Fruit fly (Drosophila melanogaster): ENCODE data around the gene CG4259.

Gene CG4259

DNA sequence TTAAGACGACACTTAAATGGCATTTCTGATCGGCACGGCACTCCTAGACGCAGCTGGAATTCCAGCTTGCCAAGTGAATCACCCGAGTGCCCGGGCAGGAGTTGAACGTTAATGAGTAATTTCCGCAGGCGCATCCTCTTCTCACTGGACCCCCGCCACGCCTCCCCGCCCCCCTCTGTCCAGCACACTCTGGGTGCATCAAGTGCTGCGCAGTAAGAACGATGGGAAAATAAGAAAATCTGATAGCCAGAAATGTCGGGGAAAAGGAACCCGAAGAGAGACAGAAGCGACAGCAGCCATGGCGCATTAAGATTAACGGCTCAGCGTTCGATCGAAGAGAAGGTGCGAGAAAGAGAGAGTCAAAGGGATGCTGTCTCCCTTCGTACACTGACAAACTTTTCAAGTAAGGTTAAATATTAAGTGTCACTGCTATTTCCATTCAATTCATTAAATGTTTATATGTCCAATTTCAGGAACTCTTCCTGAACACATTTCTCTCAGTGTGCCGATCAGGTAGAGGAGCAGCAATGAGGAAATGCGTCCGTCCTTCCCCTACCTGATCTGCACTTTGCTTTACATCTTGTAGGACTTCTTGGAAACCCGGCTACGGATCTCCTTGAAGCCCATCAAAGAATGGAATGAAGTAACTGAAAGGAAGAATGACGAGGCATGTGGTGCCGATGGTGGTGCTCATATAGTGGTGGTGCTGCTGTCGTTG, 35.6 kb upstream of the CG4259 start (continued):
- no peak for TF ChIP-seq wor (GFP tag; IDR thresholded peaks at IDR 0.05)
- TF ChIP-seq esg (GFP tag; conservative IDR thresholded peaks at IDR 0.05): no peak
- TF ChIP-seq pzg (GFP tag; optimal IDR thresholded peaks at IDR 0.05): no peak
- TF ChIP-seq kni (GFP tag; optimal IDR thresholded peaks at IDR 0.05): peak; percentile 94
- TF ChIP-seq NC2α (GFP tag; optimal IDR thresholded peaks at IDR 0.05): peak; percentile 72
- peak; percentile 13 for TF ChIP-seq disco-r (GFP tag; optimal IDR thresholded peaks at IDR 0.05)
- peak in 1 of 2 experiments; percentile 32 for TF ChIP-seq insv (GFP tag; optimal IDR thresholded peaks at IDR 0.05)
- no peak for TF ChIP-seq CG10565 (GFP tag; optimal IDR thresholded peaks at IDR 0.05)
- 0 out of 2 replicates have a peak, but pooled peaks have one; percentile 9 for TF ChIP-seq CG14014 (GFP tag; IDR thresholded peaks at IDR 0.05)
- peak; percentile 75 for TF ChIP-seq CG16863 (GFP tag; optimal IDR thresholded peaks at IDR 0.05)
- TF ChIP-seq CG4617 (GFP tag; optimal IDR thresholded peaks at IDR 0.05; ENCODE audit: borderline replicate concordance): peak; percentile 5
- TF ChIP-seq caup (GFP tag; optimal IDR thresholded peaks at IDR 0.05; ENCODE audit: severe bottlenecking): no peak
- TF ChIP-seq kah (GFP tag; optimal IDR thresholded peaks at IDR 0.05): no peak
- no peak for TF ChIP-seq bowl (GFP tag; IDR thresholded peaks at IDR 0.05)
- no peak for TF ChIP-seq CG18011 (GFP tag; optimal IDR thresholded peaks at IDR 0.05)
- peak; percentile 32 for TF ChIP-seq tio (GFP tag; optimal IDR thresholded peaks at IDR 0.05)
- TF ChIP-seq CG14965 (GFP tag; optimal IDR thresholded peaks at IDR 0.05; ENCODE audit: borderline replicate concordance): no peak
- TF ChIP-seq CG32532 (GFP tag; IDR thresholded peaks at IDR 0.05): peak; percentile 31; the same call in 1 of the 2 replicates
- peak; percentile 93 for TF ChIP-seq dmrt11E (tag; optimal IDR thresholded peaks at IDR 0.05)
- TF ChIP-seq her (GFP tag; optimal IDR thresholded peaks at IDR 0.05): peak; percentile 54
- peak; percentile 60 for TF ChIP-seq sisA (GFP tag; IDR thresholded peaks at IDR 0.05)
- peak; percentile 91 for TF ChIP-seq CG10959 (GFP tag; IDR thresholded peaks at IDR 0.05)
- TF ChIP-seq Sry-δ (GFP tag; optimal IDR thresholded peaks at IDR 0.05): peak; percentile 21
- TF ChIP-seq Atf3 (GFP tag; optimal IDR thresholded peaks at IDR 0.05): no peak
- TF ChIP-seq Mrtf (GFP tag; IDR thresholded peaks at IDR 0.05): no peak
- peak; percentile 48 for TF ChIP-seq kay (GFP tag; optimal IDR thresholded peaks at IDR 0.05)
- peak; percentile 46 for TF ChIP-seq shn (GFP tag; optimal IDR thresholded peaks at IDR 0.05)
- TF ChIP-seq CG32767 (GFP tag; IDR thresholded peaks at IDR 0.05): no peak
- TF ChIP-seq CG7745 (tag; optimal IDR thresholded peaks at IDR 0.05): peak; percentile 44
- peak; percentile 74 for TF ChIP-seq CG12391 (tag; optimal IDR thresholded peaks at IDR 0.05)
- peak; percentile 9 for TF ChIP-seq CG9797 (GFP tag; optimal IDR thresholded peaks at IDR 0.05)
- TF ChIP-seq CG8359 (GFP tag; optimal IDR thresholded peaks at IDR 0.05; ENCODE audit: borderline replicate concordance): peak; percentile 31
- TF ChIP-seq Poxn (GFP tag; IDR thresholded peaks at IDR 0.05): no peak
- no peak for TF ChIP-seq CG17612 (GFP tag; IDR thresholded peaks at IDR 0.05)
- TF ChIP-seq Jarid2 (GFP tag; optimal IDR thresholded peaks at IDR 0.05): no peak
- TF ChIP-seq corto (GFP tag; optimal IDR thresholded peaks at IDR 0.05): peak; percentile 94
- peak; percentile 95 for TF ChIP-seq nom (GFP tag; optimal IDR thresholded peaks at IDR 0.05)
- no peak for TF ChIP-seq cg (GFP tag; optimal IDR thresholded peaks at IDR 0.05)
- TF ChIP-seq CG17361 (GFP tag; IDR thresholded peaks at IDR 0.05): peak; percentile 80
- TF ChIP-seq Pdp1 (GFP tag; optimal IDR thresholded peaks at IDR 0.05): peak; percentile 54 to 68
- no peak for TF ChIP-seq NFAT (GFP tag; IDR thresholded peaks at IDR 0.05)
- no peak for TF ChIP-seq CG7928 (GFP tag; optimal IDR thresholded peaks at IDR 0.05)
- no peak for TF ChIP-seq pita (GFP tag; optimal IDR thresholded peaks at IDR 0.05)
- TF ChIP-seq h (optimal IDR thresholded peaks at IDR 0.05): no peak
- TF ChIP-seq Nf-YB (GFP tag; optimal IDR thresholded peaks at IDR 0.05): peak; percentile 38
- TF ChIP-seq CG5180 (GFP tag; optimal IDR thresholded peaks at IDR 0.05): no peak
- peak; percentile 51 for TF ChIP-seq p53 (GFP tag; optimal IDR thresholded peaks at IDR 0.05)
- no peak for TF ChIP-seq Dek (tag; optimal IDR thresholded peaks at IDR 0.05)
- TF ChIP-seq nau (GFP tag; optimal IDR thresholded peaks at IDR 0.05): no peak
